Worm (Caenorhabditis elegans): ENCODE data around the gene nhr-43.

The nhr-43 gene

DNA sequence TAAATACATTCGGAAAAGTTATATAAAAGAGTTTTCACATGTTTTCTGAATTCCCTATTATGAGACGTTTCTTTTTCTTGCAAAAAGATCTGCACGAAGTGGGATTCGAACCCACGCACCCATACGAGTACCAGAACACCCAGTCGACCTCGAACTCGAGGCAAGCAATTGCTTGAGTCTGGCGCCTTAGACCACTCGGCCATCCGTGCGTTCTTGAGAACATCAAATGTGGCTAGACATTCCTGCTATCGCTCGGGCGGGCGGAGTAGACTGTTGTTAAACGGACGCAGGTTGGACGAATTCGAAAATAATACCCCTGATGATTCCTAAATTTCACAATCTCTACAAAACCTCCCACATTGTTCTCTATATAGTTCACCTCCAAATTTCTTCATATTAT, 29.0 kb downstream of the nhr-43 start (continued):
- TF ChIP-seq ama-1 (optimal IDR thresholded peaks at IDR 0.05) (no peak), ama-1 (GFP tag; optimal IDR thresholded peaks at IDR 0.05) (peak in 1 of 2 experiments; percentile 8), snpc-3.4 (tag; optimal IDR thresholded peaks at IDR 0.05) (no peak), gei-17 (GFP tag; optimal IDR thresholded peaks at IDR 0.05) (no peak), Y67H2A.10 (GFP tag; conservative IDR thresholded peaks at IDR 0.05) (no peak), Y53F4B.3 (GFP tag; IDR thresholded peaks at IDR 0.05) (no peak), bed-2 (GFP tag; IDR thresholded peaks at IDR 0.05) (no peak), rcor-1 (GFP tag; IDR thresholded peaks at IDR 0.05) (0 out of 2 replicates have a peak, but pooled peaks have one; percentile 44), cebp-2 (GFP tag; IDR thresholded peaks at IDR 0.05) (no peak), somi-1 (GFP tag; optimal IDR thresholded peaks at IDR 0.05) (no peak), pha-4 (tag; optimal IDR thresholded peaks at IDR 0.05) (no peak), unc-130 (GFP tag; optimal IDR thresholded peaks at IDR 0.05) (no peak), Y95B8A.8 (GFP tag; IDR thresholded peaks at IDR 0.05) (0 out of 2 replicates have a peak, but pooled peaks have one; percentile 49), ets-4 (GFP tag; optimal IDR thresholded peaks at IDR 0.05) (no peak), C17E4.6 (GFP tag; IDR thresholded peaks at IDR 0.05) (no peak), bed-1 (GFP tag; IDR thresholded peaks at IDR 0.05) (no peak), ztf-18 (tag; optimal IDR thresholded peaks at IDR 0.05) (peak; percentile 60), ztf-3 (GFP tag; optimal IDR thresholded peaks at IDR 0.05) (no peak), attf-6 (GFP tag; IDR thresholded peaks at IDR 0.05) (peak; percentile 65; the same call in 1 of the 2 replicates), lsl-1 (GFP tag; optimal IDR thresholded peaks at IDR 0.05) (peak; percentile 50), fkh-3 (tag; optimal IDR thresholded peaks at IDR 0.05) (no peak), rec-8 (tag; optimal IDR thresholded peaks at IDR 0.05) (peak; percentile 40 to 52), Y56A3A.18 (GFP tag; IDR thresholded peaks at IDR 0.05) (0 out of 2 replicates have a peak, but pooled peaks have one; percentile 68), mel-28 (tag; optimal IDR thresholded peaks at IDR 0.05; ENCODE audit: borderline replicate concordance) (no peak), K11D2.4 (GFP tag; IDR thresholded peaks at IDR 0.05) (no peak), T26A5.8 (tag; optimal IDR thresholded peaks at IDR 0.05) (no peak), B0336.3 (GFP tag; IDR thresholded peaks at IDR 0.05) (no peak), zfh-2 (GFP tag; conservative IDR thresholded peaks at IDR 0.05) (no peak), cebp-1 (GFP tag; IDR thresholded peaks at IDR 0.05) (no peak), cebp-1 (tag; optimal IDR thresholded peaks at IDR 0.05) (no peak), nfya-2 (GFP tag; IDR thresholded peaks at IDR 0.05) (no peak), F10E7.11 (tag; optimal IDR thresholded peaks at IDR 0.05) (no peak), B0035.1 (tag; optimal IDR thresholded peaks at IDR 0.05) (no peak), lir-1 (GFP tag; conservative IDR thresholded peaks at IDR 0.05) (no peak), F52B5.7 (tag; optimal IDR thresholded peaks at IDR 0.05) (no peak), mxl-1 (tag; optimal IDR thresholded peaks at IDR 0.05) (no peak), ztf-25 (GFP tag; IDR thresholded peaks at IDR 0.05) (0 out of 2 replicates have a peak, but pooled peaks have one; percentile 34), lsy-27 (tag; optimal IDR thresholded peaks at IDR 0.05; ENCODE audit: borderline replicate concordance, insufficient read depth) (no peak), lin-54 (GFP tag; optimal IDR thresholded peaks at IDR 0.05) (peak; percentile 57), xnd-1 (tag; optimal IDR thresholded peaks at IDR 0.05) (no peak), attf-5 (GFP tag; optimal IDR thresholded peaks at IDR 0.05) (peak; percentile 38), ccch-3 (GFP tag; optimal IDR thresholded peaks at IDR 0.05) (no peak), lag-1 (GFP tag; IDR thresholded peaks at IDR 0.05) (no peak), tlf-1 (GFP tag; optimal IDR thresholded peaks at IDR 0.05) (no peak), ceh-27 (GFP tag; optimal IDR thresholded peaks at IDR 0.05) (peak; percentile 58), nhr-179 (tag; optimal IDR thresholded peaks at IDR 0.05) (no peak), ztf-26 (tag; optimal IDR thresholded peaks at IDR 0.05) (peak; percentile 18), ceh-91 (GFP tag; IDR thresholded peaks at IDR 0.05) (no peak), ZK185.1 (tag; optimal IDR thresholded peaks at IDR 0.05; ENCODE audit: poor library complexity, severe bottlenecking) (peak; percentile 59), ceh-79 (tag; optimal IDR thresholded peaks at IDR 0.05) (no peak)
